Worm (Caenorhabditis elegans): ENCODE measurements around the gene lgc-25.

Gene lgc-25

ce11 chrX:14206321-14206720 is 44.8 kb upstream of the lgc-25 start (continued):
- TF ChIP-seq attf-4 (tag; optimal IDR thresholded peaks at IDR 0.05) (no peak), ZK337.2 (GFP tag; IDR thresholded peaks at IDR 0.05) (no peak), skn-1 (tag; optimal IDR thresholded peaks at IDR 0.05) (no peak), F26F4.8 (GFP tag; conservative IDR thresholded peaks at IDR 0.05) (no peak), daf-16 (GFP tag; optimal IDR thresholded peaks at IDR 0.05) (no peak), daf-16 (tag; optimal IDR thresholded peaks at IDR 0.05) (peak; percentile 69), ceh-82 (tag; optimal IDR thresholded peaks at IDR 0.05) (no peak), mep-1 (tag; optimal IDR thresholded peaks at IDR 0.05) (no peak), ama-1 (optimal IDR thresholded peaks at IDR 0.05) (no peak), ceh-28 (tag; optimal IDR thresholded peaks at IDR 0.05) (no peak), madf-5 (GFP tag; IDR thresholded peaks at IDR 0.05) (no peak), lin-1 (GFP tag; IDR thresholded peaks at IDR 0.05) (peak; percentile 41; the same call in 1 of the 2 replicates), lin-39 (tag; optimal IDR thresholded peaks at IDR 0.05) (no peak), Y5F2A.4 (GFP tag; optimal IDR thresholded peaks at IDR 0.05) (no peak), hlh-11 (tag; optimal IDR thresholded peaks at IDR 0.05) (peak; percentile 42), pqm-1 (tag; optimal IDR thresholded peaks at IDR 0.05) (peak; percentile 64), dmd-6 (GFP tag; IDR thresholded peaks at IDR 0.05) (peak; percentile 48; the same call in 1 of the 2 replicates), sdz-12 (GFP tag; optimal IDR thresholded peaks at IDR 0.05) (no peak), spr-3 (GFP tag; optimal IDR thresholded peaks at IDR 0.05) (no peak), zfp-2 (tag; optimal IDR thresholded peaks at IDR 0.05) (no peak), ztf-7 (tag; optimal IDR thresholded peaks at IDR 0.05) (no peak), lin-13 (GFP tag; optimal IDR thresholded peaks at IDR 0.05) (no peak), cey-2 (tag; optimal IDR thresholded peaks at IDR 0.05; ENCODE audit: borderline replicate concordance, insufficient read depth) (no peak), T20F7.1 (GFP tag; optimal IDR thresholded peaks at IDR 0.05) (no peak), nhr-42 (GFP tag; IDR thresholded peaks at IDR 0.05) (no peak), duxl-1 (tag; optimal IDR thresholded peaks at IDR 0.05; ENCODE audit: poor library complexity) (no peak), zip-2 (tag; optimal IDR thresholded peaks at IDR 0.05) (no peak), nhr-28 (tag; optimal IDR thresholded peaks at IDR 0.05) (peak; percentile 53), D1046.2 (GFP tag; IDR thresholded peaks at IDR 0.05) (no peak), snpc-1.2 (GFP tag; IDR thresholded peaks at IDR 0.05) (no peak)

DNA sequence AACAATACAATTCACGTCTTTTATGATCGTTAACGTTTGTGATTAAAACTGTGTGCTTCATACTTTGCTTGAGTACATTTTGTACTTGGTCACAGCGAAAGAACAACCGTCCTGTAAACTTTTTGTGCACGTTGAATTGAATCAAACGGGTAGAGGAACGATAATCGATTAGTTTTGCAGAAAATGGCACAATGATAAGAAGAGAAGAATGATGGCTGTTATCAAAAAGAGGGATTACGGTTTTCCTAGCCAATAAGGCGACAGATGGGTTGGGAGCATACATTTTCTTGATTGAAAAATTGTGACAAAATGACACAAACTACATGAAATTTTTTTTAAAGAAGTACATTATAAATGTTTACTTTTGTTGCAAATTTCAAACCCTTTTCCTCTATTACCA is 32.7 kb upstream of the lgc-25 start:
- TF ChIP-seq nhr-28 (tag; optimal IDR thresholded peaks at IDR 0.05) (peak; percentile 47), fkh-10 (GFP tag; optimal IDR thresholded peaks at IDR 0.05) (no peak), unc-62 (GFP tag; optimal IDR thresholded peaks at IDR 0.05 in 1 of 2) (peak in 1 of 2 experiments; percentile 96), unc-62 (tag; optimal IDR thresholded peaks at IDR 0.05) (no peak), daf-16 (GFP tag; optimal IDR thresholded peaks at IDR 0.05) (no peak), daf-16 (tag; optimal IDR thresholded peaks at IDR 0.05) (peak; percentile 14), pqm-1 (tag; optimal IDR thresholded peaks at IDR 0.05) (peak; percentile 77), dmd-6 (GFP tag; IDR thresholded peaks at IDR 0.05) (peak; percentile 44; the same call in 1 of the 2 replicates)

DNA sequence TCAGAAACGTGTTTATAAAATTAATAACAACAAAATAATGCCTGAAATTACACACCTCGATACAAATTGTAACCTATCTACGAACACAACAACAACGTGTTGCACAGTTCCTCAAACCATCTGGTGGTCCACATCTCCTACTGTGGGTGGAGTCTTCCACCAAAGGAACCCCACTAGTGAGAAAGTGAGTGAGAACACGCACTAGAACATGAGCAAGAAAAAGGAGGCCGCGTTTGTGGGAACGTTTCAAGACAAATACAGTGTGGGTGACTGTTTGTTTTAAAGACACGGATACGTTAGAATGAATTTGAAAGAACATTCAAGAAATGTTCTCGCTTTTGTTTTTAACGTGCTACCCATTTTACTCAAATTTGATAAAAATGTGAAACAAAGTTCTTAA is 24.9 kb upstream of the lgc-25 start, which contains the start of gene ceh-36:
TSS of gene ceh-36 (minus strand) at position 101 of the 400 bp plus-strand sequence.
- TF ChIP-seq aha-1 (tag) (peak; percentile 80), tag-97 (GFP tag; IDR thresholded peaks at IDR 0.05) (no peak)

- no peak for TF ChIP-seq nhr-6 (tag; optimal IDR thresholded peaks at IDR 0.05)
- no peak for TF ChIP-seq egl-27 (tag; optimal IDR thresholded peaks at IDR 0.05)
- no peak for TF ChIP-seq T20F7.1 (GFP tag; optimal IDR thresholded peaks at IDR 0.05)
- TF ChIP-seq hif-1 (tag; optimal IDR thresholded peaks at IDR 0.05), result no peak
- no peak for TF ChIP-seq madf-5 (GFP tag; IDR thresholded peaks at IDR 0.05)
- no peak for TF ChIP-seq tag-97 (GFP tag; IDR thresholded peaks at IDR 0.05)
- no peak for TF ChIP-seq Y5F2A.4 (GFP tag; optimal IDR thresholded peaks at IDR 0.05)
- TF ChIP-seq mdl-1 (tag; optimal IDR thresholded peaks at IDR 0.05), result no peak
- no peak for TF ChIP-seq lin-39 (tag; optimal IDR thresholded peaks at IDR 0.05)
- TF ChIP-seq ZK337.2 (GFP tag; IDR thresholded peaks at IDR 0.05), result no peak
- TF ChIP-seq nhr-77 (tag; optimal IDR thresholded peaks at IDR 0.05), result no peak
- TF ChIP-seq lin-38 (GFP tag; IDR thresholded peaks at IDR 0.05), result no peak
- no peak for TF ChIP-seq dmd-6 (GFP tag; IDR thresholded peaks at IDR 0.05)
Measured at ce11 chrX:14185631-14186030, 24.1 kb upstream of the lgc-25 start.
